Worm (Caenorhabditis elegans): ENCODE measurements around the gene srxa-10.

srxa-10 gene

DNA sequence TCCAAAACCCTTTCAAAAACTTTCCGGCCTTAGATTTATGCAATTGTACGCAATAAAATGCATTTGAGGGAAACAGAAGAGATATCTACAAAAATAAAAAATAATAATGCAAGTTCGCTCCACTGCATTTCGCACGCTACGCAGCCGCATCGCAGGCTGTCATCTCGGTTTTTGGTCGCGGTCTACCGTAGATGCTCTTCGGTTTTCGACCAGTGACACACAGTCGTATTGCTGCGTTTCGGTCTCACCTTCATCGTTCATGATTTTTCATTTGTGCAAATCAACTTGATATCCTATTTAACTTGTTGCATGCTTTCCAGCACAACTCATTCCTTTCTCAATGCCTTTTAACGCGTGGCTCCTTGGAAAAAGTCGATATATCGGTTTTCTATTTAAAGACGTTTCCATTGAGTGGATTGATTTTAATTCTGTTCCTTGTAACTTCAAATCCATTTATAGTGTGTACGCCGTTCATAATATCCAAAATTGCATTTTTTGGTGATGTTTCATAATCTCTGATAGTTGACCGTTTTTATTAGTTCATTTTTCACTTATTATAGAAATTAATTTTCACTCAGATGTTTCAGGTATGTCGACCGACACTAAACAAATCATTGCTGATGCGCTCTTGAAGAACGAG is 15.6 kb downstream of the srxa-10 start, which contains the start of gene vha-1:
Gene vha-1 (plus strand): TSS at position 590 of the 640 bp plus-strand sequence.
- no peak for TF ChIP-seq unc-62 (GFP tag; optimal IDR thresholded peaks at IDR 0.05)

DNA sequence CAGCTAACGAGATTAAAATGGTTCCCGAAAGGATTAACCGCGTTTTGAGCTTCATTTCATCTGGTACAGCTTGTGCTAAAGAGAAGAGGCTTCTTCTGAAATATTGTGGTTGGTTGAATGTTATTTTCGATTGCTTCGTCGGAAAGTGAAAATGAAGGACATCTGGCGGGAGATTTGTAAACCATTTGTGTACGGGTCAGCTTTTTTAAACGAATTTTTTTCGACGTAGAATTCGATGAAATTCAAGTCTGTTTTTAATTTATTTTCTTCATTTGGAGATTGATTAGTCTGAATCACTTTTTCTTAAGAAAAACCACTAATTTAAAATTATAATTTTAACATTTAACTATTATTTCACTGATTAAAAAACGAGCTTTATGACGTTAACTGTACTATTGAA is 16.1 kb downstream of the srxa-10 start, which contains the start of gene sqv-3:
Gene sqv-3 (minus strand): TSS at position 101 of the 400 bp plus-strand sequence.
- TF ChIP-seq unc-62 (GFP tag; optimal IDR thresholded peaks at IDR 0.05): no peak

DNA sequence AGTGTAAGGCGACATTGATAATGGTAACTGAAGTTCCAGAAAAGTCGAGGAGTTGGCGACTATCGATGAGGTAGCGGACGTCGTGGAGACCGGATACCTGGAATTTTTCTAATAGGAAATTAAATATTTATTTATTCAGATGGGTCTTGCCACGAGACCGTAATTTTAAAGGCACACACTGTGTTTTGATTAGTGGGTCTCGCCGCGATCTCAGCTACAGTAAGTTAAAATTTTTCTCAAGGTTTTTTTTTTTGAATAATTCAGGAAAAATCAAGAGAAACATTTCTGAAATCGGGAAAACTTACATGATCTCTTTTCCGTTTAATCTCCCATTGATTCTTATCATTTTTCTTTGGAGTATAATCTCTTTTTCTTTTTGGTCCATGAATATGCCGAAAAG is 17.3 kb downstream of the srxa-10 start:
- no peak for TF ChIP-seq unc-62 (GFP tag; optimal IDR thresholded peaks at IDR 0.05)

DNA sequence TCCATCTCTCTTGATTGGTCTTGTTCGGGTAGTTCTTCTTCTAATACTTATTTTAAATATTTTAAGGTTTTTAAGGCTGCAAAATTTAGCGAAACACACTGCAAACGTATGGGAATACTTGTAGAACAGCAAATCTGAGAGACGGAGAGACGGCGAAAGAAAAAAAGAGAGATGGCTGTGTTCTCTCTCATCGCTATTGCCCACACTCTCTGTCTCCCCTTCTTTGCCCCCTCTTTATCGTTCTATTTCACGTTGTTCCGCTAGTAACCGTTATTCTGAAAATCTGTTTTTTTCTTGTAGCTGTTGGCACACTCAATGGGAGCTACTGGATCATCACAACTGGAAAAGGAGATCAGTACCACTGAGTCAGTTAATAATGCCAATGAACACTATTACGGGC is 20.0 kb downstream of the srxa-10 start, which contains the start of gene usp-46:
Gene usp-46 (plus strand): TSS at position 301 of the 400 bp plus-strand sequence.
- TF ChIP-seq unc-62 (GFP tag; optimal IDR thresholded peaks at IDR 0.05): no peak

DNA sequence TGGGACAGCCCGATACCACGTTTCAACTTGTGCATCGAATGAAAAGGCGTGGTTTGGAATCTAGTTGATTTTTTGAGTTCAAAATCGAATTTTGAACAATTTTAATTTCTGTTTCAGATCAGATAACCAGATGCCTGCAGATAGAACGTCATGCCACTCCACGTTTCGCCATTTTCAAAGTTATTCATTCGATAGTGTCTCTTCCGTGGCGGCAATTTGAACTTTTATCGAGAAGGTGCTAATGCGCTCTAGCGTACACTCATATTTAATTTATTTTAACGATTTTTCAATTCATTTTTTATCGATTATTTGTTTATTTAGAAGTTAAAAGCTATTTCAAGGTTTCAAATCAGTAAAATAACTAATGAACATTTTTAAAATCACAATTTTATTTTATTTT is 20.4 kb downstream of the srxa-10 start:
- no peak for TF ChIP-seq unc-62 (GFP tag; optimal IDR thresholded peaks at IDR 0.05)

DNA sequence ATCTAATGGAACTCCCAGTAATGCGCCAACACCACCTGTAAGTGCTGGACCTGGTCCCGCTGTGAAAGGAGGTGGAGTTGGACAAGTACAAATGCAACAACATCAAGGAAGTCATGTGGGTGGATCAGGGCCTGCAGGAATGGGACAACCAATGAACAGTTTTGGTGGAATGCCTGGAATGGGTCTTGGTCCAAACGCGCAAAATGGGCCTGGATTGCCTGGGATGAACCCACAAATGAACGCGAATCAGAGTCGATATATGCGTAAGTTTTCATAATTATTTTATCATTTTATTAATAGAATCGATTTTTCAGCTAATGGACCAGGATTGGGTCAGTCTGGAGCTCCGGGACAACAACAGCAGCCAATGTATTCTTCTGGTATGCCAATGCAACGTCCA is 24.0 kb downstream of the srxa-10 start:
- no peak for TF ChIP-seq unc-62 (GFP tag; optimal IDR thresholded peaks at IDR 0.05)

DNA sequence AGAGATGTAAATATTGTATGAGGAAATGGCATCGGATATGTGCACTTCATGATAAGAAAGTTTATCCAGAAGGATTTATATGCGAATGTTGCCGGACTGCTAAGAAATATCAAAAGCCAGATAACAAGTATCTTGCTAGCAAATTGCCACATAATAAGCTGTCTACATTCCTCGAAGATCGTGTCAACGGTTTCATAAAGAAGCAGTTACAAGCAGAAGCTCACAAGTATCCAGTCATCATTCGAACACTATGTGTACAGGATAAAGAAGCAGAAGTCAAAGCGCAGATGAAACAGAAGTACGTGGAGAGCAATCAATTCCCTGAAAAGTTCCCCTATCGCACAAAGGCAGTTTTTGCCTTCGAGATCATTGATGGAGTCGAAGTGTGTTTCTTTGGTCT is 25.8 kb downstream of the srxa-10 start:
- TF ChIP-seq unc-62 (GFP tag; optimal IDR thresholded peaks at IDR 0.05): no peak

DNA sequence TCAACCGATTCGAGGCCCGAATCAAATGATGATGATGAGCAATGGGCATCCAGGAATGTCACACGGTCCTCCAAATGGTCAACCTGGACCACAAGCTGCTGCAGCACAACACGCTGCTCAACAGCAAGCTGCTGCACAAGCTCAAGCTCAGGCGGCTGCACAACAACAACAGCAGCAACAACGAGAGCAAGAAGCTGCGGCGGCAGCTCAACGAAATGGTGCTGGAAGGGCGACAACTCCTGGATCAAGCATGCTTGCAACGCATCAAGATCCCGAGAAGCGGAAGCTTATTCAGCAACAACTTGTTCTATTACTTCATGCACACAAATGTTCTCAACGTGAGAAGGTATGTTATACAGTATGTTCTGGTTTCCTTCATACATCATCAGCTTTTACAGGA is 28.3 kb downstream of the srxa-10 start:
- no peak for TF ChIP-seq unc-62 (GFP tag; optimal IDR thresholded peaks at IDR 0.05)

DNA sequence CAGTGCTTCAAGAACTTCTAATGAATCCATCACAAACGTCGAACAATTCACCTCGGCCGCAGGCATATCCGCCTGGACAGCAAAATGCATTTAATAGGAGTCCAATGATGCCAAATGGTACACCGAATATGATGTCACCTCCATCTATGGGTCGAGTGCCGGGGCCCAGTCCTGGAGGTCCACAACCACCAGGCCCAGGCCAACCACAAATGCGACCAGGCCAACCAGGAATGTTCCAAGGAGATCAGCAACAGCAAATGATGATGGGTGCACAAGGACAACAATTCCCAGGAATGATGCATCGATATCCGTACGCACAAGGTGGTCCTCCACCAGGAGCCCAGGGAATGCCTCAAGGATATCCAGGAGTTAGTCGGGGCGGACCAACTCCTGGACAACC is 29.3 kb downstream of the srxa-10 start:
- TF ChIP-seq unc-62 (GFP tag; optimal IDR thresholded peaks at IDR 0.05): no peak

DNA sequence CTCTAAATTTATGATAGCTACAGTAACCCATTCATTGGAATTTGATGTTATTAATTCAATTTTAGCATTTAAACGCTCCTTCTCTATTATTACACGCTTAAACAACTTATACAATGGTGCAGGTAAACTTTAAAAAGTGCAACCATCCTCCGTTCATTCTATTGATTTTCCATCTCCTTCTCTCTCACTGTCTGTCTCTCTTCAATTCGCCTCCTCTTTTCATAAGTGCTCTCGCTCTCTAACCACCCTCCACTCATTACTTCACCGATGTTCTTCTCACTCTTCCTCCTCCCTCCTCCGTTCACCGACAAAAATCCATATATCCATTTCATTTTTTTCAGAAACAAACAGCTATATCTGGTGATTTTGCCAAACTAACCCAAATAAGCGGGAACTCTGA is 30.2 kb downstream of the srxa-10 start, which contains the start of gene cbp-1:
Gene cbp-1 (plus strand): TSS at position 335 of the 400 bp plus-strand sequence.
- no peak for TF ChIP-seq unc-62 (GFP tag; optimal IDR thresholded peaks at IDR 0.05)

DNA sequence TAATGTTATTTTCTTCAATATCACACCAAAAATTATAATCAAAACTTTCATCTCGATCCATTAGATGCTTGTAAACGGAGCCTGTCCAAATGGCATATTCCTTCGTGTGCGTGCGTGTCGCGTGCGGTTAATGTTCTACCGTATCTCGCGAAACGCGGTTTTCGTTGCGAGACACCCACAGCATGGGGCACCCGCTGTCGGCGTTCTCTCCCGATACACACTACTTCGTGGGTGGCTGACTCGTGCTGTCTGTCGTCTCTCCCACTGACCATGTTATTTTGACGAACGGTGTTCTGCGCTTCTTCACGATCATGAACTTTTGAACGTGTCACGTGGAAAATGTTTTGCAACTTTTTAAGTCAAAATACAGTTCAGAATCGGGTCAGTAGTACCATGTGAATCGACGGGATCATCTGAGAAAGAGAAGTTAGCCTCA is 30.9 kb downstream of the srxa-10 start:
- no peak for TF ChIP-seq unc-62 (GFP tag; optimal IDR thresholded peaks at IDR 0.05)

DNA sequence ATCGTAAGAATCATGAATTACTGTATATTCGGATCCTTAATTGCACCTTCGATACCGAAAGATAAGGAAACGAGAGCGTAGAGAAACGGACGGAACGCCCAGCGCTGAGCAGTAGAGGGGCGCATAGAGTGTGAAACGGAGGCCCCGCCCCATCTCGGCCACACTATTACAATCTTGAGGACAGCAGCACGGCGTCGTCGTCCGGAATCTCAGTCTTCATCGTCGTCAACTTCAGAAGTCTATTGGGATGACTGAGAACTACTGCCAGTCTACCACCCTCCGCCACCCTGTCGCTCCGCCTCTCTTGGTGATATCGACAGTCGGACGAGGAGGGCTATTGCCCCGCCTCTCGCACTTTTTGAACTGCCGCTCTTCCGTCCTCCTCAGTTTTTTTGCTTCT is 31.6 kb downstream of the srxa-10 start:
- TF ChIP-seq unc-62 (GFP tag; optimal IDR thresholded peaks at IDR 0.05): no peak

DNA sequence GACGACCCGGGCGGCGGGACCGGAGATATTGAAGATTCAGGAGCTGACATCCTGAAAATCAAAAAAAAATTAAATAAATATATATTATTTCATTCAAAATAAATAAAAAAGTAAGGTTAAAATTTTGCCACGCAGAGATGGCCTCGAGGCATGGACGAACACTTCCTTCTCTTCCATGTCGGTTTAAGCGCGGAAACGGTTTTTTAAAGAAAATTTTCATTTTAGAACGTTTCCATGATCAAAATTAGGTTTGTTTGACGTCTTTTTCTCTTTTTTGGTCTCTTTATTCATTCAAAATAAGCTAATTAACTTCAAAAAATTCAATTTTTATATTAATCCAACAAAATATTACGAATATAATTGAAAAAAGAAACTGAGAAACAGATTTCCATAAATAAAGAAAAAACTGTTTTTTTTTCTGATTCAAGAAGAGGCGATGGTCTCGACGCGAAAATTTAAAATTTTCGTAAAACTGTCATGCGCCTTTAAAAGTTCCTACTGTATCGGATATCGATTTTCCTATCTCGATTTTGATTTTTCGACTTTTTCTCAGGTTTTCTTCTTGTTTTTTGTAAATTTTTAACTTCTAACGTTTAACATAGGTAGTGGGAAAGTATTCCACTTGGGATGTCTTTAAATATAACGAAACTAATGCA is 34.1 kb downstream of the srxa-10 start, which contains the start of gene gcc-2:
Gene gcc-2 (minus strand): TSS at position 51 of the 656 bp plus-strand sequence.
- no peak for TF ChIP-seq unc-62 (GFP tag; optimal IDR thresholded peaks at IDR 0.05)

DNA sequence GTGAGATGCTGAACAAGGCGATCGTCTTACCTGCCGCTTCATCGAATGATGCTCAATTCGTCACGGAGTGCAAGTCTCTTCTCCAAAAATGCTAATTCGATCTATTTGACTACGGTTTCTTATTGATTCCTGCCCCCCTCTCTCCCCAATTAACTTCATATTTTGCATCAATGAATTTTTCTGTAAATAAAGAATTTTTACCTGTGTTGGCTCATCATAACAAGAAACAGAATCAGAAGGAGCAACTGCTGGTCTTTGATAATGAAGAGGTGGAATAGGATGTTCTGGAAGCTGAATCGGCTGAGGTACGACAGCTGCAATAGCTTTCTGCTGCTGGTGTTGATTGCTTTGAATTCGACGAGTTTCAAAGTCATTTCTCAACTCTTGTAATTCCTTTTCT is 36.2 kb downstream of the srxa-10 start:
- TF ChIP-seq unc-62 (GFP tag; optimal IDR thresholded peaks at IDR 0.05): no peak

DNA sequence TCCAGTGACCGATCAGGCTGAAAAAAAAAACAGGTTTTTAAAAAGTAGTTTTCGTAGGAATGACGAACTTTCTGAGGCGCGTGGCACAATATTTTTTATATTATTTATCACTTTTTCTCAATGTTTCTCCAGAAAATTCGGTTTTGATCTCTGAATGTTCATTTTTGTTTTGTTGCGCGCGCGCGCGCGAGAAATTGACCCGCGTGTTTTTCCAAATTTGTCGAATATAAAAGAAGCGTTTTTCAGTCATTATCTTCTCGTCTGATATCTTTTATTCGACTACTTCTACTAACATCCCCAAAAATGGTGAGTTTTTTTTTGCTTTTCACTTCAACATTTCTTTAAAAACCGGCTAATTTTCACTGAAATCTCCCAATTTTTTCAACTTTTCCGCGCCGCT is 37.5 kb downstream of the srxa-10 start, which contains the start of gene rmd-1:
Gene rmd-1 (plus strand): TSS at position 247 of the 400 bp plus-strand sequence.
- no peak for TF ChIP-seq unc-62 (GFP tag; optimal IDR thresholded peaks at IDR 0.05)

DNA sequence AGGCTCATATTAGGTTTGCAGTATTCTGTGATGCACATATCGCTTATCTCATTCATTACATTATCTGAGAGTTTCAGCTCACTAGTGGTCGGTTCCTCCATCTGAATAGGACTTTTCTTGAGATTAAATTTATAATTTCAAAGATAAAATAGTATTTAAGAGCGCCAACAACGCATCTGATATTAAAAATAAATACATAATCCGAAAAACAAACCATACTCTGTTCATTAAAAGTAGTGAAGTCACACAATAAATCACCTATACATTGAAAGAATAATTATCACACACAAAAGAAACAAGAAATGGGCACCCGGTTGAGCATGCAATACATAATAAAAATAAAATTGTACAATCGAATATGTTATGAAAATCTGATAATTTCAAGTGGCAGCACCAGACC is 38.9 kb downstream of the srxa-10 start, which contains the start of gene vps-53:
Gene vps-53 (minus strand): TSS at position 101 of the 400 bp plus-strand sequence.
- no peak for TF ChIP-seq unc-62 (GFP tag; optimal IDR thresholded peaks at IDR 0.05)

DNA sequence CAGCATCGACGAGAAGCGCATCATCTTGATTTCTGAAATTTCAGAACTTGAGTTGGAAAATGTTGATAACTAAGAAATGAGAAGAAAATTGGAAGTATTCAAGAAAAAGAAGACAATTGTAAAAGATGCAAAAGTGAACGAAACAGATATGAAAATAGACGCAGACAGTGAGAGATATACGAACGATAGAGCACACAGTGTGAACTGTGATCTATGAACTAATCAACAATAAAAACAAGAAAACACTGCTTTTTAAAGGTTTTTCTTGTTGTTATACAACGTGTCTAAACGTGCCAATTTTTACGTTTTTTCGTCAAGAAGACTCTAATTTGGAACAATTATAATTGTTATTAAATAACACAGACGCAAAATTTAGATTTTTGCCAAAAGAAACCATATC is 43.5 kb downstream of the srxa-10 start, which contains the start of gene ech-6:
Gene ech-6 (minus strand): TSS at position 32 of the 400 bp plus-strand sequence.
- no peak for TF ChIP-seq unc-62 (GFP tag; optimal IDR thresholded peaks at IDR 0.05)

Measured in whole organism, dauer.